Worm (Caenorhabditis elegans) whole organism, L1 larva: Measurements from ENCODE around the gene mboa-2.
A peak's percentile ranks its signal among the peaks of the same experiment; 100 is the strongest.

Source experiments
- C04F5.9 ChIP-seq: sonication (generic microtip); optimal IDR thresholded peaks from 2 replicates; lab custom pipeline; 2016; ENCODE audit warnings: missing genetic modification characterization, missing compliant biosample characterization
- C34B4.2 ChIP-seq: sonication (generic microtip); optimal IDR thresholded peaks from 2 replicates; lab custom pipeline; 2017; ENCODE audit warnings: mild to moderate bottlenecking, missing genetic modification characterization, missing compliant biosample characterization
- aha-1 ChIP-seq: fragments of 150-350 bp; optimal IDR thresholded peaks from 2 replicates; lab custom pipeline; 2014; ENCODE audit warnings: missing biosample characterization, missing genetic modification characterization
- ceh-82 ChIP-seq, 3 experiments: fragments of 150-350 bp in 1 of 3; sonication (generic microtip) in 2 of 3; optimal IDR thresholded peaks; 2 replicates each; lab custom pipeline; 2014 to 2017; ENCODE audit warnings: missing biosample characterization in 3 of 3, missing genetic modification characterization in 3 of 3
- dpl-1 ChIP-seq, 3 experiments: fragments of 150-350 bp in 2 of 3; sonication (generic microtip) in 1 of 3; optimal IDR thresholded peaks; 2 replicates each; lab custom pipeline; 2014 to 2017; ENCODE audit warnings: missing biosample characterization in 3 of 3, missing genetic modification characterization in 3 of 3, missing genetic modification reagents in 3 of 3
- dsc-1 ChIP-seq: sonication (generic microtip); optimal IDR thresholded peaks from 2 replicates; lab custom pipeline; 2016; ENCODE audit warnings: mild to moderate bottlenecking, missing genetic modification characterization, missing compliant biosample characterization
- efl-1 ChIP-seq, 4 experiments: fragments of 150-350 bp; optimal IDR thresholded peaks in 3 of 4; peaks in 1 of 4; 1 replicate in 1 of 4; 2 replicates in 3 of 4; lab custom pipeline; 2014; ENCODE audit warnings: missing biosample characterization in 2 of 4, missing genetic modification characterization in 2 of 4, missing genetic modification reagents in 2 of 4
- elt-2 ChIP-seq: sonication (generic microtip); optimal IDR thresholded peaks from 2 replicates; lab custom pipeline; 2016; ENCODE audit warnings: missing genetic modification characterization, mild to moderate bottlenecking, inconsistent platforms, missing compliant biosample characterization, missing genetic modification reagents
- elt-3 ChIP-seq, 6 experiments: fragments of 150-350 bp in 1 of 6; sonication (generic microtip); optimal IDR thresholded peaks; 2 replicates each; lab custom pipeline; 2017 to 2018; ENCODE audit warnings: missing biosample characterization in 6 of 6, missing genetic modification characterization in 6 of 6, inconsistent platforms in 1 of 6
- fkh-4 ChIP-seq: sonication (generic microtip); optimal IDR thresholded peaks from 2 replicates; lab custom pipeline; 2016; ENCODE audit warnings: missing compliant biosample characterization, missing genetic modification characterization, borderline replicate concordance
- fkh-8 ChIP-seq: sonication (generic microtip); optimal IDR thresholded peaks from 2 replicates; lab custom pipeline; 2016; ENCODE audit warnings: mild to moderate bottlenecking, missing genetic modification characterization, missing compliant biosample characterization
- grh-1 ChIP-seq: fragments of 200-800 bp; sonication (Bioruptor generic); IDR thresholded peaks from 2 replicates; pipeline ENCODE4 v1.3.6; 2022; ENCODE audit warnings: missing genetic modification reagents, missing genetic modification characterization, missing compliant biosample characterization
- jun-1 ChIP-seq: fragments of 150-350 bp; optimal IDR thresholded peaks from 2 replicates; lab custom pipeline; 2014; ENCODE audit warnings: missing biosample characterization, missing genetic modification reagents, missing genetic modification characterization
- lin-13 ChIP-seq: fragments of 150-350 bp; optimal IDR thresholded peaks from 2 replicates; lab custom pipeline; 2014; ENCODE audit warnings: missing biosample characterization, missing genetic modification reagents, missing genetic modification characterization
- lin-14 ChIP-seq: fragments of 200-800 bp; sonication (Bioruptor generic); optimal IDR thresholded peaks from 2 replicates; lab custom pipeline; 2018; ENCODE audit warnings: mild to moderate bottlenecking, missing genetic modification characterization, moderate library complexity, missing compliant biosample characterization
- lin-15B ChIP-seq: fragments of 150-350 bp; sonication (generic microtip); optimal IDR thresholded peaks from 3 replicates; lab custom pipeline; 2014; ENCODE audit warnings: missing biosample characterization, missing genetic modification characterization
- lin-35 ChIP-seq, 2 experiments: fragments of 150-350 bp; optimal IDR thresholded peaks; 2 replicates each; lab custom pipeline; 2014; ENCODE audit warnings: missing biosample characterization in 2 of 2, missing genetic modification characterization in 2 of 2, missing genetic modification reagents in 2 of 2
- lin-39 ChIP-seq: fragments of 150-350 bp; optimal IDR thresholded peaks from 2 replicates; lab custom pipeline; 2014; ENCODE audit warnings: missing biosample characterization, missing genetic modification reagents, missing genetic modification characterization
- lir-3 ChIP-seq: sonication (generic microtip); optimal IDR thresholded peaks from 2 replicates; lab custom pipeline; 2016; ENCODE audit warnings: mild to moderate bottlenecking, missing genetic modification characterization, moderate library complexity, missing compliant biosample characterization; ENCODE audit not compliant: poor library complexity
- lsy-2 ChIP-seq, 2 experiments: fragments of 150-350 bp; optimal IDR thresholded peaks; 2 replicates each; lab custom pipeline; 2014; ENCODE audit warnings: missing biosample characterization in 2 of 2, missing genetic modification characterization in 2 of 2
- mab-9 ChIP-seq: fragments of 200-800 bp; sonication (Bioruptor generic); IDR thresholded peaks from 2 replicates; pipeline ENCODE4 v1.3.6; 2022; ENCODE audit warnings: missing genetic modification reagents, missing genetic modification characterization, missing compliant biosample characterization
- mdl-1 ChIP-seq, 2 experiments: fragments of 150-350 bp; optimal IDR thresholded peaks; 2 replicates each; lab custom pipeline; 2014 to 2017; ENCODE audit warnings: missing biosample characterization in 2 of 2, missing genetic modification characterization in 2 of 2, inconsistent platforms in 1 of 2
- nhr-11 ChIP-seq: fragments of 150-350 bp; optimal IDR thresholded peaks from 2 replicates; lab custom pipeline; 2014; ENCODE audit warnings: missing biosample characterization, missing genetic modification characterization
- nhr-19 ChIP-seq: fragments of 200-800 bp; sonication (Bioruptor generic); conservative IDR thresholded peaks from 2 replicates; pipeline ENCODE4 v1.3.6; 2022; ENCODE audit warnings: missing genetic modification characterization, missing compliant biosample characterization
- nhr-20 ChIP-seq: sonication (generic microtip); optimal IDR thresholded peaks from 2 replicates; lab custom pipeline; 2016; ENCODE audit warnings: mild to moderate bottlenecking, missing genetic modification characterization, missing compliant biosample characterization
- nhr-28 ChIP-seq: fragments of 150-350 bp; optimal IDR thresholded peaks from 2 replicates; lab custom pipeline; 2014; ENCODE audit warnings: missing biosample characterization, missing genetic modification characterization
- nhr-47 ChIP-seq: sonication (generic microtip); optimal IDR thresholded peaks from 2 replicates; lab custom pipeline; 2016; ENCODE audit warnings: mild to moderate bottlenecking, missing genetic modification characterization, moderate library complexity, missing compliant biosample characterization
- nhr-71 ChIP-seq: sonication (generic microtip); optimal IDR thresholded peaks from 2 replicates; lab custom pipeline; 2016; ENCODE audit warnings: mild to moderate bottlenecking, missing genetic modification characterization, moderate library complexity, missing compliant biosample characterization
- nhr-77 ChIP-seq: fragments of 150-350 bp; optimal IDR thresholded peaks from 2 replicates; lab custom pipeline; 2014; ENCODE audit warnings: missing biosample characterization, missing genetic modification characterization
- nhr-85 ChIP-seq: sonication (generic microtip); peaks from one replicate; lab custom pipeline; 2016; ENCODE audit warnings: missing genetic modification characterization, inconsistent platforms, missing compliant biosample characterization
- pag-3 ChIP-seq: sonication (generic microtip); optimal IDR thresholded peaks from 2 replicates; lab custom pipeline; 2017; ENCODE audit warnings: missing genetic modification characterization, mild to moderate bottlenecking, missing compliant biosample characterization, antibody characterized with exemption, borderline replicate concordance; ENCODE audit not compliant: insufficient read depth
- pax-3 ChIP-seq: fragments of 200-800 bp; sonication (Bioruptor generic); optimal IDR thresholded peaks from 2 replicates; lab custom pipeline; 2018; ENCODE audit warnings: mild to moderate bottlenecking, missing genetic modification characterization, moderate library complexity, missing compliant biosample characterization
- pqm-1 ChIP-seq: sonication (generic microtip); optimal IDR thresholded peaks from 3 replicates; lab custom pipeline; 2017; ENCODE audit warnings: missing biosample characterization, missing genetic modification characterization
- rnt-1 ChIP-seq: sonication (generic microtip); optimal IDR thresholded peaks from 2 replicates; lab custom pipeline; 2016; ENCODE audit warnings: mild to moderate bottlenecking, missing genetic modification characterization, moderate library complexity, missing compliant biosample characterization
- snpc-4 ChIP-seq: fragments of 150-350 bp; optimal IDR thresholded peaks from 2 replicates; lab custom pipeline; 2014; ENCODE audit warnings: missing biosample characterization, missing genetic modification characterization
- snu-23 ChIP-seq: sonication (generic microtip); optimal IDR thresholded peaks from 2 replicates; lab custom pipeline; 2016; ENCODE audit warnings: missing genetic modification characterization, missing compliant biosample characterization
- sup-37 ChIP-seq: fragments of 200-800 bp; sonication (Bioruptor generic); optimal IDR thresholded peaks from 2 replicates; lab custom pipeline; 2018; ENCODE audit warnings: mild to moderate bottlenecking, missing genetic modification characterization, missing compliant biosample characterization
- swsn-7 ChIP-seq: sonication (generic microtip); optimal IDR thresholded peaks from 2 replicates; lab custom pipeline; 2016; ENCODE audit warnings: missing genetic modification characterization, missing compliant biosample characterization
- tbx-2 ChIP-seq: sonication (generic microtip); optimal IDR thresholded peaks from 2 replicates; lab custom pipeline; 2016; ENCODE audit warnings: missing genetic modification characterization, missing compliant biosample characterization
- tlp-1 ChIP-seq: fragments of 150-350 bp; optimal IDR thresholded peaks from 2 replicates; lab custom pipeline; 2014; ENCODE audit warnings: missing biosample characterization, missing genetic modification characterization
- unc-130 ChIP-seq: fragments of 150-350 bp; optimal IDR thresholded peaks from 2 replicates; lab custom pipeline; 2017; ENCODE audit warnings: missing biosample characterization, missing genetic modification characterization, inconsistent platforms
- unc-30 ChIP-seq: sonication (generic microtip); optimal IDR thresholded peaks from 2 replicates; lab custom pipeline; 2017; ENCODE audit warnings: missing biosample characterization, missing genetic modification characterization
- unc-86 ChIP-seq: sonication (generic microtip); optimal IDR thresholded peaks from 2 replicates; lab custom pipeline; 2016; ENCODE audit warnings: missing genetic modification characterization, missing compliant biosample characterization
- vab-15 ChIP-seq: sonication (generic microtip); optimal IDR thresholded peaks from 2 replicates; lab custom pipeline; 2017; ENCODE audit warnings: missing genotype, mild to moderate bottlenecking, missing genetic modification characterization, missing compliant biosample characterization
- xbp-1 ChIP-seq: sonication (generic microtip); optimal IDR thresholded peaks from 2 replicates; lab custom pipeline; 2016; ENCODE audit warnings: missing genetic modification characterization, missing compliant biosample characterization
- zip-4 ChIP-seq: fragments of 200-800 bp; sonication (Bioruptor generic); optimal IDR thresholded peaks from 2 replicates; lab custom pipeline; 2018; ENCODE audit warnings: mild to moderate bottlenecking, missing genetic modification characterization, moderate library complexity, missing compliant biosample characterization

The mboa-2 gene

DNA sequence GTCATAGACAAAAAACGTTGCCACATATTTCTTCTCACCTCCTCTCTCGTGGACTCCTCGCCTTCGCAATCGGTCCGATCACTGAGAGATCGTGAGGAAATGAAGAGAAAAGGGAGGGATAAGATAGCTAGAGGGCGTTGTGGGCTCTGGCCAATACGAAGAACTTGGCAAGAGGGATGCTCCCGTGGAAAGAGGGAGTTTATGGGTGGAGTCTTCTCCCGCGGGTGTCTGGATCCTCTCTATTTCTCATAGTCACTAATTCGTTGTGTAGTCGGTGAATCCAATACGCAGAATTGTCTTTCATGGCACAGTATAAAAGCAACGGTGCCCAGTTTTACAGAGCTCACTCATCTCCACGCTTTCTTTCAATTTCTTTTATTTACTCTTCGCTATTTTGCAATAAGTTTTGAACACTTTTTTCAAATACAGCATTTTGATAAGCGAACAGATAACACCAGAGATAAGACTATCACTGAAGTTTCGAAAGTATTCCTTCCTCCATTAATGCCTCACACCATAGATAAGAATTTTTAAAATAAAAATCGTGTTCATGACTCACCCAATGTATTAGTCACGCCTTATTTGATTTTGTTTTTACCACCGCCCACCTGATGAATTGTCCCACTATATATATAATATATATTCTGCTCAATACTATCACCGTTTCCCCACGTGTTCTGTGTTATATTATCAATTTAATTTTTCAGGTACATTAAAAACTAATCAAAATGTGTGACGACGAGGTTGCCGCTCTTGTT lies 41.8 kb downstream of the mboa-2 start, which contains the start of gene act-1:
act-1 (plus strand) TSS at position 708 of the 758 bp plus-strand sequence.
- no peak for TF ChIP-seq dpl-1 (GFP tag; optimal IDR thresholded peaks at IDR 0.05; lab: Kevin White, UChicago)
- TF ChIP-seq tbx-2 (tag; lab: Kevin White, UChicago) = peak; percentile 21
- TF ChIP-seq nhr-11 (tag; lab: Kevin White, UChicago) = peak; percentile 61
- TF ChIP-seq efl-1 (optimal IDR thresholded peaks at IDR 0.05; lab: Kevin White, UChicago) = peak in 1 of 2 experiments; percentile 18
- peak in 1 of 2 experiments; percentile 71 for TF ChIP-seq efl-1 (GFP tag; optimal IDR thresholded peaks at IDR 0.05 in 1 of 2; lab: Kevin White, UChicago)
- TF ChIP-seq lsy-2 (tag; optimal IDR thresholded peaks at IDR 0.05; lab: Kevin White, UChicago) = peak; percentile 11 to 51
- peak in 1 of 2 experiments; percentile 3 for TF ChIP-seq lin-35 (GFP tag; optimal IDR thresholded peaks at IDR 0.05; lab: Kevin White, UChicago)
- TF ChIP-seq fkh-4 (tag; lab: Kevin White, UChicago) = peak; percentile 44
- TF ChIP-seq nhr-28 = no peak
- no peak for TF ChIP-seq mab-9 (GFP tag; lab: Robert Waterston, UW)
- peak; percentile 38 for TF ChIP-seq snu-23
- TF ChIP-seq xbp-1 (tag; lab: Kevin White, UChicago) = peak; percentile 1
- peak; percentile 67 for TF ChIP-seq lin-14 (GFP tag; lab: Kevin White, UChicago)
- peak in 1 of 2 experiments; percentile 12 for TF ChIP-seq mdl-1 (tag; optimal IDR thresholded peaks at IDR 0.05; lab: Kevin White, UChicago)
- TF ChIP-seq aha-1 = no peak
- peak; percentile 50 for TF ChIP-seq nhr-77 (tag; lab: Kevin White, UChicago)
- peak; percentile 79 for TF ChIP-seq nhr-19 (GFP tag; lab: Robert Waterston, UW)
- no peak for TF ChIP-seq vab-15 (tag; lab: Kevin White, UChicago)
- peak; percentile 48 for TF ChIP-seq swsn-7 (tag; lab: Kevin White, UChicago)
- peak; percentile 60 for TF ChIP-seq dsc-1
- no peak for TF ChIP-seq lin-39 (tag; lab: Kevin White, UChicago)
- TF ChIP-seq pag-3 (tag; lab: Kevin White, UChicago) = peak; percentile 35
- TF ChIP-seq ceh-82 (tag; optimal IDR thresholded peaks at IDR 0.05; lab: Kevin White, UChicago) = no peak
- TF ChIP-seq elt-2 = peak; percentile 86
- TF ChIP-seq nhr-71 = peak; percentile 85
- TF ChIP-seq nhr-47 (tag; lab: Kevin White, UChicago) = peak; percentile 21
- TF ChIP-seq rnt-1 (tag; lab: Kevin White, UChicago) = peak; percentile 77
- peak; percentile 75 for TF ChIP-seq tlp-1 (tag; lab: Kevin White, UChicago)
- peak; percentile 14 for TF ChIP-seq zip-4 (GFP tag; lab: Kevin White, UChicago)
- no peak for TF ChIP-seq lin-15B (tag; lab: Kevin White, UChicago)
- TF ChIP-seq unc-130 (tag; lab: Kevin White, UChicago) = peak; percentile 19
- no peak for TF ChIP-seq lir-3 (tag; lab: Kevin White, UChicago)
- TF ChIP-seq pqm-1 (tag; lab: Kevin White, UChicago) = peak; percentile 65
- peak; percentile 55 for TF ChIP-seq nhr-20 (tag; lab: Kevin White, UChicago)

ce11 chrV:11078874-11079273 lies 43.4 kb downstream of the mboa-2 start:
- no peak for TF ChIP-seq lin-13 (GFP tag; lab: Kevin White, UChicago)
- peak; percentile 66 for TF ChIP-seq jun-1
- TF ChIP-seq zip-4 (GFP tag; lab: Kevin White, UChicago) = no peak
- no peak for TF ChIP-seq nhr-11 (tag; lab: Kevin White, UChicago)

DNA sequence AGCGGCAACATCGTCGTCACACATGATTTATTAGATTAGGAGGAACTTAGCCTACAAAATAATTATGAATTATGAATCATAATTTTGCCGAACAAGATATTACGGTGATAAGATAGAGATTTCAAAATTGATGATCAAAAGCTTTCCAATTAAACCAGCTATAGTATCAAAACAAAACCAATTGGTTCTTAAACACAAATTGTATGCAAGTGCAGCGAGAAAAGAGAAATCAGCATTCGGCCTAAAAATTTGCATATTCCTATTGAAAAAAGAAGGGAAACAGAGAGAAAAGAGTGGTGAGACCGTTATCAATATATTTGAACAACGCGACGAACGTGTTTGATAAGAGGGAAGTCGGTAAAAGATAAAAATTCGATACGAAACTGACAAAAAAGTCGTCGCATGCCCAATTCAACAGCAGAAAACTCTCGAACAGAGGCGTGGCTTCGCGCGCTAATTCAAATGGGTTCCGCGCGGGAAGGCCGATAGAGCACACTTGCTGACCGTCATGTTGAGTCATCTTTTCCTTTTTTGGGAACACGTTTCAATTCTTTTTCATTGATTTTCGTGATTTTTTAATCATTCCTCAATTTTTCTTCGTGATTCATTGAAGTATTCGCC lies 44.1 kb downstream of the mboa-2 start, which contains the start of gene act-2:
act-2 (minus strand) TSS at position 51 of the 621 bp plus-strand sequence.
- TF ChIP-seq snpc-4 (tag; lab: Kevin White, UChicago) = no peak
- peak; percentile 75 for TF ChIP-seq elt-2
- peak; percentile 87 for TF ChIP-seq nhr-85 (tag; lab: Kevin White, UChicago)
- TF ChIP-seq unc-86 = peak; percentile 68
- TF ChIP-seq grh-1 (GFP tag; lab: Robert Waterston, UW) = no peak
- peak in 4 of 6 experiments; percentile 53 to 94 (median 74) for TF ChIP-seq elt-3 (tag; optimal IDR thresholded peaks at IDR 0.05; lab: Kevin White, UChicago)
- no peak for TF ChIP-seq zip-4 (GFP tag; lab: Kevin White, UChicago)
- peak; percentile 7 for TF ChIP-seq pax-3 (tag; lab: Kevin White, UChicago)
- no peak for TF ChIP-seq C04F5.9 (tag; lab: Kevin White, UChicago)
- no peak for TF ChIP-seq aha-1
- TF ChIP-seq dpl-1 (GFP tag; optimal IDR thresholded peaks at IDR 0.05; lab: Kevin White, UChicago) = peak; percentile 89 to 93 (median 93)
- TF ChIP-seq fkh-8 = peak; percentile 87
- no peak for TF ChIP-seq C34B4.2 (tag; lab: Kevin White, UChicago)
- no peak for TF ChIP-seq sup-37 (GFP tag; lab: Kevin White, UChicago)
- no peak for TF ChIP-seq unc-30
